Fruit fly (Drosophila melanogaster): ENCODE data around the gene ringer.

ringer gene

dm6 chr3L:16377768-16378764, 18.8 kb upstream of the ringer start, which contains the start of gene roq (continued):
- TF ChIP-seq HmgD (GFP tag; optimal IDR thresholded peaks at IDR 0.05) (peak; percentile 59), stwl (tag; optimal IDR thresholded peaks at IDR 0.05) (peak; percentile 88), bsh (GFP tag; optimal IDR thresholded peaks at IDR 0.05) (peak in 1 of 2 experiments; percentile 27), twi (tag; optimal IDR thresholded peaks at IDR 0.05) (peak; percentile 4), CG9437 (GFP tag; optimal IDR thresholded peaks at IDR 0.05) (peak; percentile 95), CG10267 (tag; optimal IDR thresholded peaks at IDR 0.05) (peak; percentile 28), CG17829 (tag; optimal IDR thresholded peaks at IDR 0.05) (peak; percentile 51), vvl (GFP tag; IDR thresholded peaks at IDR 0.05) (peak; percentile 45), corto (GFP tag; optimal IDR thresholded peaks at IDR 0.05) (peak; percentile 15), CG12299 (tag; optimal IDR thresholded peaks at IDR 0.05) (peak; percentile 1), CG8765 (GFP tag; IDR thresholded peaks at IDR 0.05) (no peak), CrebB (tag; optimal IDR thresholded peaks at IDR 0.05) (peak; percentile 14), ci (GFP tag; IDR thresholded peaks at IDR 0.05) (0 out of 3 replicates have a peak, but pooled peaks have one; percentile 6), YL-1 (GFP tag; optimal IDR thresholded peaks at IDR 0.05) (peak; percentile 66), HLHmδ (GFP tag; optimal IDR thresholded peaks at IDR 0.05) (peak; percentile 6), Abd-B (GFP tag; optimal IDR thresholded peaks at IDR 0.05) (peak; percentile 23), vfl (GFP tag; optimal IDR thresholded peaks at IDR 0.05) (no peak), CG1603 (tag; optimal IDR thresholded peaks at IDR 0.05) (peak; percentile 85), ato (GFP tag; IDR thresholded peaks at IDR 0.05; ENCODE audit: partially characterized antibody) (peak; percentile 46; the same call in 1 of the 2 replicates), sens (GFP tag) (peak; percentile 74), sug (tag; optimal IDR thresholded peaks at IDR 0.05) (peak; percentile 93), MESR4 (GFP tag; optimal IDR thresholded peaks at IDR 0.05) (peak; percentile 57), grn (GFP tag; optimal IDR thresholded peaks at IDR 0.05) (peak; percentile 91), CG9797 (GFP tag; optimal IDR thresholded peaks at IDR 0.05) (peak; percentile 95), CG12769 (tag; optimal IDR thresholded peaks at IDR 0.05) (peak; percentile 38), CG30431 (GFP tag; optimal IDR thresholded peaks at IDR 0.05) (no peak), nerfin-2 (GFP tag; IDR thresholded peaks at IDR 0.05; ENCODE audit: partially characterized antibody) (peak; percentile 65; the same call in 1 of the 2 replicates), Oli (tag; optimal IDR thresholded peaks at IDR 0.05) (no peak), CG14710 (tag; optimal IDR thresholded peaks at IDR 0.05) (peak; percentile 57), CG34422 (GFP tag; IDR thresholded peaks at IDR 0.05) (peak; percentile 37; the same call in 1 of the 3 replicates), Myb (GFP tag; optimal IDR thresholded peaks at IDR 0.05) (peak; percentile 78), CG12391 (tag; optimal IDR thresholded peaks at IDR 0.05) (peak; percentile 24), scrt (GFP tag; optimal IDR thresholded peaks at IDR 0.05) (no peak), phol (tag; optimal IDR thresholded peaks at IDR 0.05) (peak; percentile 52), Med (GFP tag) (peak; percentile 71), Ets97D (GFP tag; optimal IDR thresholded peaks at IDR 0.05) (peak; percentile 70), BEAF-32 (GFP tag; optimal IDR thresholded peaks at IDR 0.05) (peak; percentile 55), Bgb (GFP tag; IDR thresholded peaks at IDR 0.05; ENCODE audit: partially characterized antibody) (peak; percentile 67), Xbp1 (GFP tag; optimal IDR thresholded peaks at IDR 0.05) (peak; percentile 1), CG18764 (GFP tag; optimal IDR thresholded peaks at IDR 0.05) (no peak), BtbVII (GFP tag; optimal IDR thresholded peaks at IDR 0.05) (no peak), Kr (GFP tag; optimal IDR thresholded peaks at IDR 0.05) (no peak), CG14860 (GFP tag; IDR thresholded peaks at IDR 0.05; ENCODE audit: partially characterized antibody) (peak; percentile 51; the same call in 2 of the 3 replicates), lbe (GFP tag; optimal IDR thresholded peaks at IDR 0.05) (no peak), Dp (GFP tag; optimal IDR thresholded peaks at IDR 0.05) (peak; percentile 86), lmd (GFP tag; IDR thresholded peaks at IDR 0.05) (no peak)

Data from whole organism, embryonic.